Fruit fly (Drosophila melanogaster) whole organism, embryonic: Measurements from ENCODE around the gene Idgf4.

Experiments used
- Blimp-1 ChIP-seq: fragments of 200-800 bp; sonication (Bioruptor generic); optimal IDR thresholded peaks from 3 replicates; lab custom pipeline; 2018; ENCODE audit warnings: missing biosample characterization, missing genetic modification characterization, mild to moderate bottlenecking, moderate library complexity, missing genetic modification reagents
- CG10959 ChIP-seq: fragments of 200-800 bp; sonication (Bioruptor generic); IDR thresholded peaks from 2 replicates; pipeline ENCODE4 v1.3.6; 2022; ENCODE audit warnings: missing biosample characterization, missing genetic modification characterization
- CG11456 ChIP-seq: fragments of 200-800 bp; sonication (Bioruptor generic); IDR thresholded peaks from 3 replicates; pipeline ENCODE4 v1.3.6; 2022; ENCODE audit warnings: missing biosample characterization, missing genetic modification characterization
- CG11504 ChIP-seq: fragments of 200-800 bp; sonication (Bioruptor generic); optimal IDR thresholded peaks from 3 replicates; lab custom pipeline; 2019; ENCODE audit warnings: missing biosample characterization, mild to moderate bottlenecking, missing genetic modification characterization, moderate library complexity
- CG12071 ChIP-seq: fragments of 200-800 bp; sonication (Bioruptor generic); optimal IDR thresholded peaks from 3 replicates; lab custom pipeline; 2018; ENCODE audit warnings: missing biosample characterization, mild to moderate bottlenecking, missing genetic modification characterization
- CG12299 ChIP-seq: fragments of 200-800 bp; sonication (Bioruptor generic); optimal IDR thresholded peaks from 2 replicates; lab custom pipeline; 2018; ENCODE audit warnings: missing biosample characterization, mild to moderate bottlenecking, missing genetic modification characterization
- CG12391 ChIP-seq: fragments of 200-800 bp; sonication (Bioruptor generic); optimal IDR thresholded peaks from 3 replicates; lab custom pipeline; 2018; ENCODE audit warnings: missing biosample characterization, mild to moderate bottlenecking, missing genetic modification characterization, moderate library complexity
- CG14965 ChIP-seq: fragments of 200-800 bp; sonication (Bioruptor generic); optimal IDR thresholded peaks from 2 replicates; lab custom pipeline; 2016; ENCODE audit warnings: missing biosample characterization, missing genetic modification characterization, borderline replicate concordance
- CG16815 ChIP-seq: fragments of 200-800 bp; sonication (Bioruptor generic); optimal IDR thresholded peaks from 3 replicates; lab custom pipeline; 2017; ENCODE audit warnings: missing biosample characterization, mild to moderate bottlenecking, missing genetic modification characterization
- CG17361 ChIP-seq: fragments of 200-800 bp; sonication (Bioruptor generic); IDR thresholded peaks from 3 replicates; pipeline ENCODE4 v1.3.6; 2022; ENCODE audit warnings: missing biosample characterization, missing genetic modification characterization
- CG18262 ChIP-seq: fragments of 200-800 bp; optimal IDR thresholded peaks from 3 replicates; lab custom pipeline; 2019; ENCODE audit warnings: missing biosample characterization, mild to moderate bottlenecking, missing genetic modification characterization, moderate library complexity
- CG2199 ChIP-seq: fragments of 200-800 bp; sonication (Bioruptor generic); IDR thresholded peaks from 3 replicates; pipeline ENCODE4 v1.3.6; 2022; ENCODE audit warnings: missing biosample characterization, missing genetic modification characterization
- CG3847 ChIP-seq: fragments of 200-800 bp; sonication (Bioruptor generic); IDR thresholded peaks from 2 replicates; pipeline ENCODE4 v1.3.6; 2022; ENCODE audit warnings: missing biosample characterization, missing genetic modification characterization
- CG5245 ChIP-seq: fragments of 200-800 bp; sonication (Bioruptor generic); optimal IDR thresholded peaks from 3 replicates; lab custom pipeline; 2016; ENCODE audit warnings: missing biosample characterization, missing genetic modification characterization
- CG6654 ChIP-seq: fragments of 200-800 bp; sonication (Bioruptor generic); optimal IDR thresholded peaks from 2 replicates; lab custom pipeline; 2017; ENCODE audit warnings: missing biosample characterization, mild to moderate bottlenecking, missing genetic modification characterization
- CG7745 ChIP-seq: fragments of 200-800 bp; sonication (Bioruptor generic); optimal IDR thresholded peaks from 2 replicates; lab custom pipeline; 2018; ENCODE audit warnings: missing biosample characterization, mild to moderate bottlenecking, missing genetic modification characterization, moderate library complexity
- CG7786 ChIP-seq: fragments of 200-800 bp; sonication (Bioruptor generic); optimal IDR thresholded peaks from 2 replicates; lab custom pipeline; 2016; ENCODE audit warnings: missing biosample characterization, missing genetic modification characterization
- CG8290 ChIP-seq, 3 experiments: fragments of 200-800 bp; sonication (Bioruptor generic); optimal IDR thresholded peaks; 2 replicates each; lab custom pipeline; 2016 to 2019; ENCODE audit warnings: missing biosample characterization in 3 of 3, missing genetic modification characterization in 3 of 3, mild to moderate bottlenecking in 2 of 3, moderate library complexity in 1 of 3
- CG8765 ChIP-seq: fragments of 200-800 bp; sonication (Bioruptor generic); IDR thresholded peaks from 2 replicates; pipeline ENCODE4 v1.3.6; 2022; ENCODE audit warnings: missing biosample characterization, missing genetic modification characterization
- CG9437 ChIP-seq: fragments of 200-800 bp; sonication (Bioruptor generic); optimal IDR thresholded peaks from 2 replicates; lab custom pipeline; 2018; ENCODE audit warnings: missing biosample characterization, mild to moderate bottlenecking, missing genetic modification characterization
- CG9932 ChIP-seq: fragments of 200-800 bp; sonication (Bioruptor generic); IDR thresholded peaks from 2 replicates; pipeline ENCODE4 v1.3.6; 2022; ENCODE audit warnings: missing biosample characterization, missing genetic modification characterization
- CoRest ChIP-seq: fragments of 200-800 bp; sonication (Bioruptor generic); optimal IDR thresholded peaks from 3 replicates; lab custom pipeline; 2018; ENCODE audit warnings: missing biosample characterization, mild to moderate bottlenecking, missing genetic modification characterization, moderate library complexity
- D19A ChIP-seq: fragments of 200-800 bp; optimal IDR thresholded peaks from 3 replicates; lab custom pipeline; 2019; ENCODE audit warnings: missing biosample characterization, mild to moderate bottlenecking, missing genetic modification characterization, moderate library complexity
- Gsc ChIP-seq: fragments of 200-800 bp; sonication (Bioruptor generic); IDR thresholded peaks from 2 replicates; pipeline ENCODE4 v1.3.6; 2022; ENCODE audit warnings: missing biosample characterization, missing genetic modification characterization
- HLH4C ChIP-seq: fragments of 200-800 bp; sonication (Bioruptor generic); IDR thresholded peaks from 3 replicates; pipeline ENCODE4 v1.3.6; 2022; ENCODE audit warnings: missing biosample characterization, missing genetic modification characterization; ENCODE audit not compliant: partially characterized antibody
- Hand ChIP-seq: fragments of 200-800 bp; sonication (Bioruptor generic); optimal IDR thresholded peaks from 2 replicates; lab custom pipeline; 2017; ENCODE audit warnings: mild to moderate bottlenecking, missing biosample characterization, missing genetic modification reagents, missing genetic modification characterization
- Lhr ChIP-seq: fragments of 200-800 bp; sonication (Bioruptor generic); optimal IDR thresholded peaks from 3 replicates; lab custom pipeline; 2017; ENCODE audit warnings: mild to moderate bottlenecking, missing biosample characterization, missing genetic modification reagents, missing genetic modification characterization
- Lim3 ChIP-seq: fragments of 200-800 bp; sonication (Bioruptor generic); IDR thresholded peaks from 2 replicates; pipeline ENCODE4 v1.3.6; 2022; ENCODE audit warnings: missing biosample characterization, missing genetic modification characterization
- MBD-R2 ChIP-seq: fragments of 200-800 bp; sonication (Bioruptor generic); IDR thresholded peaks from 2 replicates; pipeline ENCODE4 v1.3.6; 2022; ENCODE audit warnings: missing biosample characterization, missing genetic modification characterization
- Optix ChIP-seq: fragments of 200-800 bp; sonication (Bioruptor generic); IDR thresholded peaks from 3 replicates; pipeline ENCODE4 v1.3.6; 2022; ENCODE audit warnings: missing biosample characterization, missing genetic modification characterization
- PHDP ChIP-seq: fragments of 200-800 bp; sonication (Bioruptor generic); optimal IDR thresholded peaks from 3 replicates; lab custom pipeline; 2018; ENCODE audit warnings: missing biosample characterization, mild to moderate bottlenecking, missing genetic modification characterization, moderate library complexity
- Spps ChIP-seq: fragments of 200-800 bp; sonication (Bioruptor generic); optimal IDR thresholded peaks from 2 replicates; lab custom pipeline; 2018; ENCODE audit warnings: missing biosample characterization, mild to moderate bottlenecking, missing genetic modification characterization
- Xbp1 ChIP-seq: fragments of 200-800 bp; sonication (Bioruptor generic); optimal IDR thresholded peaks from 3 replicates; lab custom pipeline; 2016; ENCODE audit warnings: missing biosample characterization, mild to moderate bottlenecking, missing genetic modification characterization
- ap ChIP-seq: fragments of 200-800 bp; sonication (Bioruptor generic); IDR thresholded peaks from 2 replicates; pipeline ENCODE4 v1.3.6; 2022; ENCODE audit warnings: missing biosample characterization, missing genetic modification characterization
- ara ChIP-seq: fragments of 200-800 bp; sonication (Bioruptor generic); IDR thresholded peaks from 2 replicates; pipeline ENCODE4 v1.3.6; 2022; ENCODE audit warnings: missing biosample characterization, missing genetic modification characterization
- br ChIP-seq: fragments of >200 bp; optimal IDR thresholded peaks from 2 replicates; lab custom pipeline; 2017
- croc ChIP-seq: fragments of 200-800 bp; sonication (Bioruptor generic); conservative IDR thresholded peaks from 3 replicates; pipeline ENCODE4 v1.3.6; 2022; ENCODE audit warnings: missing biosample characterization, missing genetic modification characterization
- dm ChIP-seq: fragments of 200-800 bp; sonication (Bioruptor generic); optimal IDR thresholded peaks from 3 replicates; lab custom pipeline; 2016; ENCODE audit warnings: missing biosample characterization, missing genetic modification characterization
- dmrt99B ChIP-seq: fragments of 200-800 bp; sonication (Bioruptor generic); optimal IDR thresholded peaks from 2 replicates; lab custom pipeline; 2018; ENCODE audit warnings: missing biosample characterization, mild to moderate bottlenecking, missing genetic modification characterization, moderate library complexity
- emc ChIP-seq: fragments of 200-800 bp; sonication (Bioruptor generic); optimal IDR thresholded peaks from 2 replicates; lab custom pipeline; 2016; ENCODE audit warnings: missing biosample characterization, missing genetic modification characterization
- kni ChIP-seq: fragments of 200-800 bp; sonication (Bioruptor generic); optimal IDR thresholded peaks from 3 replicates; lab custom pipeline; 2017; ENCODE audit warnings: mild to moderate bottlenecking, missing biosample characterization, missing genetic modification reagents, missing genetic modification characterization
- lov ChIP-seq, 2 experiments: fragments of 200-800 bp in 1 of 2; fragments of >200 bp in 1 of 2; sonication (Bioruptor generic) in 1 of 2; IDR thresholded peaks in 1 of 2; optimal IDR thresholded peaks in 1 of 2; 2 replicates in 1 of 2; 3 replicates in 1 of 2; pipeline versions ENCODE4 v1.3.6 to Lab custom; 2017 to 2022; ENCODE audit warnings: missing biosample characterization in 1 of 2, missing genetic modification characterization in 1 of 2
- org-1 ChIP-seq: fragments of 200-800 bp; sonication (Bioruptor generic); optimal IDR thresholded peaks from 2 replicates; lab custom pipeline; 2017; ENCODE audit warnings: missing biosample characterization, missing genetic modification characterization
- repo ChIP-seq: fragments of 200-800 bp; sonication (Bioruptor generic); optimal IDR thresholded peaks from 2 replicates; lab custom pipeline; 2016; ENCODE audit warnings: missing biosample characterization, missing genetic modification characterization
- row ChIP-seq: fragments of 200-800 bp; sonication (Bioruptor generic); IDR thresholded peaks from 3 replicates; pipeline ENCODE4 v1.3.6; 2022; ENCODE audit warnings: missing biosample characterization, missing genetic modification characterization
- ttk ChIP-seq: fragments of 200-800 bp; sonication (Bioruptor generic); IDR thresholded peaks from 2 replicates; pipeline ENCODE4 v2.1.2; 2022; ENCODE audit warnings: missing biosample characterization, missing genetic modification characterization
- tup ChIP-seq: fragments of 200-800 bp; sonication (Bioruptor generic); optimal IDR thresholded peaks from 2 replicates; lab custom pipeline; 2016; ENCODE audit warnings: missing biosample characterization, mild to moderate bottlenecking, missing genetic modification characterization, moderate library complexity
- tx ChIP-seq: fragments of 200-800 bp; sonication (Bioruptor generic); optimal IDR thresholded peaks from 2 replicates; lab custom pipeline; 2016; ENCODE audit warnings: missing biosample characterization, missing genetic modification characterization
- unc-4 ChIP-seq: fragments of 200-800 bp; sonication (Bioruptor generic); IDR thresholded peaks from 2 replicates; pipeline ENCODE4 v1.3.6; 2022; ENCODE audit warnings: missing biosample characterization, missing genetic modification characterization; ENCODE audit not compliant: partially characterized antibody
- zen2 ChIP-seq: fragments of 200-800 bp; sonication (Bioruptor generic); IDR thresholded peaks from 3 replicates; pipeline ENCODE4 v1.3.6; 2022; ENCODE audit warnings: missing biosample characterization, missing genetic modification characterization; ENCODE audit not compliant: partially characterized antibody

Gene Idgf4

DNA sequence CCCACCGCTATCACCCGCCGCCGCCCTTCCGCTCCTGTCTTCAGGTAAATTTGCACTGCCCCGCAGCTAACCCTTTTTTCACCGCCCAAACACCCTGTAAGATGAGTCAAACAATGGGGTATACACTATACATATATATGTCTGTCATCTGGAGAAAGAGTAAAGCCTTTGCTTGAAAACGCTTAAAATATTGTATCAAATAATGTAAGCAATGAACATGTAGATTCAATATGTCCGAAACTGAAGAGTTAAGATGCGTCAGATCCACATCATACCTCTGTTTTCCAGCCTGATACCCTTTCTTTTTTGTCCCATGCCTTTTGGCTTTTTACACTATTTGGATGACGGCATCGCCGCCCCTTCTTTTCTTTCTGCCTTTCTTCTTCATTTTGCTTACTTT lies 37.9 kb downstream of the Idgf4 start (continued):
- TF ChIP-seq dm (GFP tag; lab: Kevin White, UChicago) (no peak), CG3847 (0 out of 2 replicates have a peak, but pooled peaks have one; percentile 19), CG6654 (GFP tag; lab: Kevin White, UChicago) (no peak), ara (GFP tag; lab: Robert Waterston, UW) (no peak; the same call in 1 of the 2 replicates), unc-4 (GFP tag; lab: Robert Waterston, UW) (no peak), HLH4C (GFP tag; lab: Robert Waterston, UW) (no peak), dmrt99B (tag; lab: Kevin White, UChicago) (peak; percentile 48), CG9932 (GFP tag; lab: Robert Waterston, UW) (peak; percentile 33; the same call in 1 of the 2 replicates), CG7786 (GFP tag; lab: Kevin White, UChicago) (peak; percentile 24), ttk (GFP tag; lab: Robert Waterston, UW) (no peak), CG17361 (GFP tag; lab: Robert Waterston, UW) (0 out of 3 replicates have a peak, but pooled peaks have one; percentile 12), kni (GFP tag; lab: Kevin White, UChicago) (no peak), D19A (tag; lab: Kevin White, UChicago) (no peak), Xbp1 (GFP tag; lab: Kevin White, UChicago) (peak; percentile 28), PHDP (tag; lab: Kevin White, UChicago) (peak; percentile 9), repo (no peak), tx (GFP tag; lab: Kevin White, UChicago) (no peak), tup (GFP tag; lab: Kevin White, UChicago) (no peak), croc (no peak), Lim3 (no peak), CG14965 (GFP tag; lab: Kevin White, UChicago) (no peak), CG16815 (GFP tag; lab: Kevin White, UChicago) (no peak), org-1 (GFP tag; lab: Kevin White, UChicago) (no peak), ap (GFP tag; lab: Robert Waterston, UW) (0 out of 2 replicates have a peak, but pooled peaks have one; percentile 10), zen2 (GFP tag; lab: Robert Waterston, UW) (no peak), Blimp-1 (peak; percentile 47), row (GFP tag; lab: Robert Waterston, UW) (peak; percentile 65), emc (no peak), CG12071 (GFP tag; lab: Kevin White, UChicago) (peak; percentile 2), CG9437 (no peak), Hand (GFP tag; lab: Kevin White, UChicago) (no peak), CG11456 (GFP tag; lab: Robert Waterston, UW) (0 out of 3 replicates have a peak, but pooled peaks have one; percentile 54), CoRest (tag; lab: Kevin White, UChicago) (no peak), CG12391 (tag; lab: Kevin White, UChicago) (no peak), CG8765 (GFP tag; lab: Robert Waterston, UW) (no peak), CG10959 (GFP tag; lab: Robert Waterston, UW) (no peak), CG2199 (GFP tag; lab: Robert Waterston, UW) (no peak), CG8290 (GFP tag; optimal IDR thresholded peaks at IDR 0.05; lab: Kevin White, UChicago) (no peak), CG8290 (tag; optimal IDR thresholded peaks at IDR 0.05; lab: Kevin White, UChicago) (peak in 1 of 2 experiments; percentile 63), Lhr (GFP tag; lab: Kevin White, UChicago) (no peak), lov (optimal IDR thresholded peaks at IDR 0.05; lab: Kevin White, UChicago) (no peak), lov (GFP tag; IDR thresholded peaks at IDR 0.05; lab: Robert Waterston, UW) (0 out of 3 replicates have a peak, but pooled peaks have one; percentile 20), CG11504 (peak; percentile 60), Gsc (GFP tag; lab: Robert Waterston, UW) (no peak), CG12299 (tag; lab: Kevin White, UChicago) (no peak), CG18262 (tag; lab: Kevin White, UChicago) (peak; percentile 4), CG7745 (tag; lab: Kevin White, UChicago) (no peak), Optix (no peak), CG5245 (no peak), MBD-R2 (GFP tag; lab: Robert Waterston, UW) (no peak), br (lab: Kevin White, UChicago) (no peak), Spps (tag; lab: Kevin White, UChicago) (no peak)
